Fruit fly (Drosophila melanogaster) whole organism: ENCODE results near the gene ich.

Source experiments
- CG8478 ChIP-seq: fragments of >200 bp; optimal IDR thresholded peaks from 2 replicates; lab custom pipeline; 2018; ENCODE audit warnings: inconsistent platforms
- pan ChIP-seq: fragments of >200 bp; optimal IDR thresholded peaks from 2 replicates; lab custom pipeline; 2017
- usp ChIP-seq: fragments of >200 bp; optimal IDR thresholded peaks from 2 replicates; lab custom pipeline; 2017; ENCODE audit warnings: missing biosample characterization, missing genetic modification characterization, mixed read lengths

dm6 chr3R:8970707-8971106, 7.9 kb upstream of the ich start:
- TF ChIP-seq usp (GFP tag; lab: Kevin White, UChicago) (no peak), CG8478 (no peak), pan (no peak)
